Fruit fly (Drosophila melanogaster) whole organism, embryonic: ENCODE data around the gene CG10376.

Source experiments
- Atf3 ChIP-seq: fragments of 200-800 bp; sonication (Bioruptor generic); optimal IDR thresholded peaks from 3 replicates; lab custom pipeline; 2016; ENCODE audit warnings: missing biosample characterization, missing genetic modification characterization
- Awh ChIP-seq: fragments of 200-800 bp; sonication (Bioruptor generic); IDR thresholded peaks from 2 replicates; pipeline ENCODE4, ENCODE4 v1.3.6; 2022; ENCODE audit warnings: missing biosample characterization, missing genetic modification characterization
- CG10274 ChIP-seq: fragments of 200-800 bp; sonication (Bioruptor generic); optimal IDR thresholded peaks from 3 replicates; lab custom pipeline; 2017; ENCODE audit warnings: missing biosample characterization, mild to moderate bottlenecking, missing genetic modification characterization
- CG10366 ChIP-seq: fragments of 200-800 bp; sonication (Bioruptor generic); IDR thresholded peaks from 2 replicates; pipeline ENCODE4 v1.3.6; 2022; ENCODE audit warnings: missing biosample characterization, missing genetic modification characterization
- CG11085 ChIP-seq: fragments of 200-800 bp; sonication (Bioruptor generic); IDR thresholded peaks from 2 replicates; pipeline ENCODE4 v1.3.6; 2022; ENCODE audit warnings: missing biosample characterization, missing genetic modification characterization
- CG12769 ChIP-seq: fragments of 200-800 bp; sonication (Bioruptor generic); optimal IDR thresholded peaks from 2 replicates; lab custom pipeline; 2019; ENCODE audit warnings: missing biosample characterization, mild to moderate bottlenecking, missing genetic modification characterization, moderate library complexity
- CG14710 ChIP-seq: fragments of 200-800 bp; sonication (Bioruptor generic); optimal IDR thresholded peaks from 3 replicates; lab custom pipeline; 2019; ENCODE audit warnings: missing biosample characterization, mild to moderate bottlenecking, missing genetic modification characterization, moderate library complexity
- CG17385 ChIP-seq: fragments of 200-800 bp; sonication (Bioruptor generic); optimal IDR thresholded peaks from 3 replicates; lab custom pipeline; 2018; ENCODE audit warnings: missing biosample characterization, mild to moderate bottlenecking, missing genetic modification characterization
- CG2712 ChIP-seq: fragments of 200-800 bp; optimal IDR thresholded peaks from 3 replicates; lab custom pipeline; 2019; ENCODE audit warnings: missing biosample characterization, mild to moderate bottlenecking, missing genetic modification characterization, moderate library complexity
- CG2889 ChIP-seq: fragments of 200-800 bp; sonication (Bioruptor generic); IDR thresholded peaks from 3 replicates; pipeline ENCODE4 v1.3.6; 2022; ENCODE audit warnings: missing biosample characterization, missing genetic modification characterization
- CG3065 ChIP-seq: fragments of 200-800 bp; sonication (Bioruptor generic); optimal IDR thresholded peaks from 2 replicates; lab custom pipeline; 2016; ENCODE audit warnings: missing biosample characterization, missing genetic modification characterization
- CG31365 ChIP-seq: fragments of 200-800 bp; sonication (Bioruptor generic); optimal IDR thresholded peaks from 2 replicates; lab custom pipeline; 2018; ENCODE audit warnings: missing biosample characterization, mild to moderate bottlenecking, missing genetic modification characterization
- CG32772 ChIP-seq: fragments of 200-800 bp; sonication (Bioruptor generic); IDR thresholded peaks from 2 replicates; pipeline ENCODE4 v1.3.6; 2022; ENCODE audit warnings: missing biosample characterization, missing genetic modification characterization
- CG4617 ChIP-seq: fragments of 200-800 bp; sonication (Bioruptor generic); optimal IDR thresholded peaks from 3 replicates; lab custom pipeline; 2016; ENCODE audit warnings: missing biosample characterization, missing genetic modification characterization, borderline replicate concordance
- CG5953 ChIP-seq: fragments of 200-800 bp; sonication (Bioruptor generic); IDR thresholded peaks from 2 replicates; pipeline ENCODE4 v1.3.6; 2022; ENCODE audit warnings: missing biosample characterization, missing genetic modification characterization
- CG6791 ChIP-seq: fragments of 200-800 bp; sonication (Bioruptor generic); IDR thresholded peaks from 3 replicates; pipeline ENCODE4 v1.3.6; 2022; ENCODE audit warnings: missing biosample characterization, missing genetic modification characterization; ENCODE audit not compliant: partially characterized antibody
- CG7271 ChIP-seq: fragments of 200-800 bp; sonication (Bioruptor generic); optimal IDR thresholded peaks from 2 replicates; lab custom pipeline; 2018; ENCODE audit warnings: missing biosample characterization, mild to moderate bottlenecking, missing genetic modification characterization, moderate library complexity
- D ChIP-seq, 2 experiments: fragments of 200-800 bp in 1 of 2; fragments of >200 bp in 1 of 2; sonication (Bioruptor generic) in 1 of 2; optimal IDR thresholded peaks; 2 replicates in 1 of 2; 3 replicates in 1 of 2; lab custom pipeline; 2017; ENCODE audit warnings: mild to moderate bottlenecking in 1 of 2, missing biosample characterization in 1 of 2, missing genetic modification characterization in 1 of 2, missing genetic modification reagents in 1 of 2
- D19B ChIP-seq: fragments of 200-800 bp; sonication (Bioruptor generic); optimal IDR thresholded peaks from 2 replicates; lab custom pipeline; 2017; ENCODE audit warnings: missing biosample characterization, mild to moderate bottlenecking, missing genetic modification characterization
- Deaf1 ChIP-seq: fragments of 200-800 bp; optimal IDR thresholded peaks from 3 replicates; lab custom pipeline; 2019; ENCODE audit warnings: missing biosample characterization, mild to moderate bottlenecking, missing genetic modification characterization, moderate library complexity
- Dek ChIP-seq: fragments of 200-800 bp; sonication (Bioruptor generic); optimal IDR thresholded peaks from 3 replicates; lab custom pipeline; 2019; ENCODE audit warnings: missing biosample characterization, mild to moderate bottlenecking, missing genetic modification characterization, moderate library complexity
- Fer1 ChIP-seq: fragments of 200-800 bp; sonication (Bioruptor generic); optimal IDR thresholded peaks from 2 replicates; lab custom pipeline; 2017; ENCODE audit warnings: missing biosample characterization, mild to moderate bottlenecking, missing genetic modification characterization
- Gsc ChIP-seq: fragments of 200-800 bp; sonication (Bioruptor generic); IDR thresholded peaks from 2 replicates; pipeline ENCODE4 v1.3.6; 2022; ENCODE audit warnings: missing biosample characterization, missing genetic modification characterization
- HLH4C ChIP-seq: fragments of 200-800 bp; sonication (Bioruptor generic); IDR thresholded peaks from 3 replicates; pipeline ENCODE4 v1.3.6; 2022; ENCODE audit warnings: missing biosample characterization, missing genetic modification characterization; ENCODE audit not compliant: partially characterized antibody
- HLHmδ ChIP-seq: fragments of 200-800 bp; sonication (Bioruptor generic); optimal IDR thresholded peaks from 2 replicates; lab custom pipeline; 2018; ENCODE audit warnings: missing biosample characterization, mild to moderate bottlenecking, missing genetic modification characterization, moderate library complexity
- Optix ChIP-seq: fragments of 200-800 bp; sonication (Bioruptor generic); IDR thresholded peaks from 3 replicates; pipeline ENCODE4 v1.3.6; 2022; ENCODE audit warnings: missing biosample characterization, missing genetic modification characterization
- Poxn ChIP-seq: fragments of 200-800 bp; sonication (Bioruptor generic); IDR thresholded peaks from 2 replicates; pipeline ENCODE4 v1.3.6; 2022; ENCODE audit warnings: missing biosample characterization, missing genetic modification characterization
- Six4 ChIP-seq: fragments of 200-800 bp; sonication (Bioruptor generic); optimal IDR thresholded peaks from 2 replicates; lab custom pipeline; 2016; ENCODE audit warnings: missing biosample characterization, missing genetic modification characterization
- Sox100B ChIP-seq: fragments of 200-800 bp; sonication (Bioruptor generic); optimal IDR thresholded peaks from 3 replicates; lab custom pipeline; 2018; ENCODE audit warnings: missing biosample characterization, mild to moderate bottlenecking, missing genetic modification characterization
- bbx ChIP-seq: fragments of 200-800 bp; sonication (Bioruptor generic); IDR thresholded peaks from 2 replicates; pipeline ENCODE4 v1.3.6; 2022; ENCODE audit warnings: missing biosample characterization, missing genetic modification characterization; ENCODE audit not compliant: partially characterized antibody
- bsh ChIP-seq, 2 experiments: fragments of 200-800 bp; sonication (Bioruptor generic); optimal IDR thresholded peaks; 2 replicates each; lab custom pipeline; 2017 to 2018; ENCODE audit warnings: mild to moderate bottlenecking in 2 of 2, missing biosample characterization in 2 of 2, missing genetic modification characterization in 2 of 2, moderate library complexity in 1 of 2
- chif ChIP-seq, 2 experiments: fragments of 200-800 bp; sonication (Bioruptor generic); optimal IDR thresholded peaks; 3 replicates each; lab custom pipeline; 2016; ENCODE audit warnings: missing biosample characterization in 2 of 2, missing genetic modification characterization in 2 of 2
- crp ChIP-seq, 2 experiments: fragments of 200-800 bp; sonication (Bioruptor generic); optimal IDR thresholded peaks; 2 replicates in 1 of 2; 3 replicates in 1 of 2; lab custom pipeline; 2017; ENCODE audit warnings: missing biosample characterization in 2 of 2, missing genetic modification characterization in 2 of 2, mild to moderate bottlenecking in 1 of 2, moderate library complexity in 1 of 2
- dmrt11E ChIP-seq: fragments of 200-800 bp; sonication (Bioruptor generic); optimal IDR thresholded peaks from 3 replicates; lab custom pipeline; 2018; ENCODE audit warnings: missing biosample characterization, mild to moderate bottlenecking, missing genetic modification characterization, moderate library complexity
- ems ChIP-seq: fragments of 200-800 bp; sonication (Bioruptor generic); optimal IDR thresholded peaks from 3 replicates; lab custom pipeline; 2016; ENCODE audit warnings: missing biosample characterization, missing genetic modification characterization
- eve ChIP-seq, 2 experiments: fragments of >200 bp; optimal IDR thresholded peaks; 2 replicates each; lab custom pipeline; 2017; ENCODE audit warnings: missing biosample characterization in 2 of 2, missing genetic modification characterization in 2 of 2
- ewg ChIP-seq: fragments of 200-800 bp; sonication (Bioruptor generic); optimal IDR thresholded peaks from 3 replicates; lab custom pipeline; 2017; ENCODE audit warnings: mild to moderate bottlenecking, missing biosample characterization, missing genetic modification reagents, missing genetic modification characterization
- h ChIP-seq: fragments of >200 bp; optimal IDR thresholded peaks from 2 replicates; lab custom pipeline; 2017
- inv ChIP-seq: fragments of 200-800 bp; sonication (Bioruptor generic); IDR thresholded peaks from 2 replicates; pipeline ENCODE4 v1.3.6; 2022; ENCODE audit warnings: missing biosample characterization, missing genetic modification characterization; ENCODE audit not compliant: partially characterized antibody
- oc ChIP-seq: fragments of 200-800 bp; sonication (Bioruptor generic); optimal IDR thresholded peaks from 2 replicates; lab custom pipeline; 2018; ENCODE audit warnings: missing biosample characterization, mild to moderate bottlenecking, missing genetic modification characterization, moderate library complexity
- prd ChIP-seq, 3 experiments: fragments of >200 bp in 2 of 3; fragments of 200-800 bp in 1 of 3; sonication (Bioruptor generic) in 1 of 3; optimal IDR thresholded peaks in 2 of 3; IDR thresholded peaks in 1 of 3; 2 replicates in 2 of 3; 3 replicates in 1 of 3; pipeline versions ENCODE4 v1.3.6 to Lab custom; 2017 to 2022; ENCODE audit warnings: missing biosample characterization in 1 of 3, missing genetic modification characterization in 1 of 3
- sisA ChIP-seq: fragments of 200-800 bp; sonication (Bioruptor generic); IDR thresholded peaks from 2 replicates; pipeline ENCODE4 v1.3.6; 2022; ENCODE audit warnings: missing biosample characterization, missing genetic modification characterization
- slp2 ChIP-seq: fragments of 200-800 bp; sonication (Bioruptor generic); optimal IDR thresholded peaks from 2 replicates; lab custom pipeline; 2016; ENCODE audit warnings: missing biosample characterization, missing genetic modification characterization
- stwl ChIP-seq: fragments of 200-800 bp; sonication (Bioruptor generic); optimal IDR thresholded peaks from 3 replicates; lab custom pipeline; 2018; ENCODE audit warnings: missing biosample characterization, mild to moderate bottlenecking, missing genetic modification characterization, moderate library complexity
- tgo ChIP-seq: fragments of 200-800 bp; sonication (Bioruptor generic); IDR thresholded peaks from 3 replicates; pipeline ENCODE4 v1.3.6; 2022; ENCODE audit warnings: missing biosample characterization, missing genetic modification characterization
- vnd ChIP-seq: fragments of 200-800 bp; sonication (Bioruptor generic); IDR thresholded peaks from 3 replicates; pipeline ENCODE4 v1.3.6; 2022; ENCODE audit warnings: missing biosample characterization, missing genetic modification characterization; ENCODE audit not compliant: partially characterized antibody
- z ChIP-seq: fragments of 200-800 bp; sonication (Bioruptor generic); IDR thresholded peaks from 3 replicates; pipeline ENCODE4 v1.3.6; 2022; ENCODE audit warnings: missing biosample characterization, missing genetic modification characterization

CG10376 gene

DNA sequence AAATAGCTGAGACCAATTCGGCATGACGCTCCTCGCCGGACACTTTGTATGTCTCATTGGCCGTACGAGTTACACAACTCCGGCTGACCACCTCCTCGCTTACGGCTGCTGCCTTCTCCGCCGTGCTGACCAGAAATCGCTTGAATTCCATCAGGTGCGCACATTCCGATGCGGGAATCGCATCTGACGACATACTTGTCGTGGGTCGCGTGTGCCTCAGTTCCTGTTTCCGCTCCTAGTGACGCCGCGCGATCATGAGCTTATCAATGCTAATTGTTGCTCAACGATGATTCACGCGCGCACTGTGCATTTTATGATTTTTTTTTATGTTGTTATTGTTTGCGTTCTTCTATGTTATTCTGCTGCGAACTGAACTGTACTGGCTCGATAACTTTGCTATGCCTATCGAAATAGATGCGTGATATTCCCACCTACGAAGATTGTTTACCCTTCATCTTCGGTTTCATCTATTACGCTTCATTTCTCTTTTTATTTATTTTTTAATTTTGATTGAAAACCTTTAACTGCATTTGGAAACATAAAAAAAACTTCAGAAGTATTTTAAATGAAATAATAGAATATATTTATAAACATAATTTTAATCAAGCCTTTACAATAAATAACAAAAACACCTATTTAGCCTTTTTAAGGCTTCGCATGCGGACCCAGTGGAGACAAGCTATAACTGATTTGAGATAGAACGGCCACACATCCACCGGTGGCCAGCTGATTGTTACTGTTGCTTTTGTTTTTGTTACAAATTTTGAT lies at the start of gene CG10376, which contains the start of gene CG10343 (continued):
- TF ChIP-seq Gsc (GFP tag; lab: Robert Waterston, UW) (peak; percentile 48; the same call in 1 of the 2 replicates), CG32772 (GFP tag; lab: Robert Waterston, UW) (no peak; the same call in none of the 2 replicates), Fer1 (GFP tag; lab: Kevin White, UChicago) (peak; percentile 81), eve (GFP tag; optimal IDR thresholded peaks at IDR 0.05; lab: Kevin White, UChicago) (no peak), crp (GFP tag; optimal IDR thresholded peaks at IDR 0.05; lab: Kevin White, UChicago) (peak; percentile 83 to 96), ems (GFP tag; lab: Kevin White, UChicago) (peak; percentile 5), D19B (GFP tag; lab: Kevin White, UChicago) (peak; percentile 82), CG6791 (GFP tag; lab: Robert Waterston, UW) (peak; percentile 78), Dek (tag; lab: Kevin White, UChicago) (peak; percentile 92), Awh (GFP tag; lab: Robert Waterston, UW) (0 out of 2 replicates have a peak, but pooled peaks have one; percentile 22), slp2 (GFP tag; lab: Kevin White, UChicago) (peak; percentile 39), inv (no peak), vnd (no peak), Six4 (GFP tag; lab: Kevin White, UChicago) (peak; percentile 74), CG14710 (tag; lab: Kevin White, UChicago) (peak; percentile 96), bbx (GFP tag; lab: Robert Waterston, UW) (peak; percentile 84), sisA (GFP tag; lab: Robert Waterston, UW) (peak; percentile 86), z (GFP tag; lab: Robert Waterston, UW) (no peak), h (lab: Kevin White, UChicago) (no peak), prd (optimal IDR thresholded peaks at IDR 0.05; lab: Kevin White, UChicago) (no peak), prd (GFP tag; IDR thresholded peaks at IDR 0.05; lab: Robert Waterston, UW) (peak; percentile 93), ewg (GFP tag; lab: Kevin White, UChicago) (peak; percentile 79), CG4617 (GFP tag; lab: Kevin White, UChicago) (peak; percentile 65), HLHmδ (GFP tag; lab: Kevin White, UChicago) (no peak), Optix (GFP tag; lab: Robert Waterston, UW) (0 out of 3 replicates have a peak, but pooled peaks have one; percentile 41), CG2712 (tag; lab: Kevin White, UChicago) (peak; percentile 95), CG17385 (GFP tag; lab: Kevin White, UChicago) (peak; percentile 79), HLH4C (GFP tag; lab: Robert Waterston, UW) (peak; percentile 67; the same call in 2 of the 3 replicates), dmrt11E (peak; percentile 94), CG10366 (GFP tag; lab: Robert Waterston, UW) (peak; percentile 81), CG10274 (GFP tag; lab: Kevin White, UChicago) (peak; percentile 40), D (optimal IDR thresholded peaks at IDR 0.05; lab: Kevin White, UChicago) (no peak), D (GFP tag; optimal IDR thresholded peaks at IDR 0.05; lab: Kevin White, UChicago) (peak; percentile 83), Atf3 (peak; percentile 51), CG5953 (GFP tag; lab: Robert Waterston, UW) (no peak; the same call in 1 of the 2 replicates), bsh (GFP tag; optimal IDR thresholded peaks at IDR 0.05; lab: Kevin White, UChicago) (peak in 1 of 2 experiments; percentile 85), CG3065 (peak; percentile 65), stwl (peak; percentile 68), Poxn (GFP tag; lab: Robert Waterston, UW) (peak; percentile 48; the same call in 1 of the 2 replicates), CG7271 (tag; lab: Kevin White, UChicago) (peak; percentile 66), CG31365 (tag; lab: Kevin White, UChicago) (no peak), Deaf1 (tag; lab: Kevin White, UChicago) (peak; percentile 65), CG12769 (tag; lab: Kevin White, UChicago) (no peak), CG11085 (GFP tag; lab: Robert Waterston, UW) (peak; percentile 80), oc (no peak), CG2889 (GFP tag; lab: Robert Waterston, UW) (peak; percentile 73; the same call in 2 of the 3 replicates), tgo (GFP tag; lab: Robert Waterston, UW) (peak; percentile 88), chif (GFP tag; optimal IDR thresholded peaks at IDR 0.05; lab: Kevin White, UChicago) (peak in 1 of 2 experiments; percentile 54), Sox100B (GFP tag; lab: Kevin White, UChicago) (peak; percentile 86)
